Fruit fly (Drosophila melanogaster) whole organism, embryonic: ENCODE measurements around the gene NimB5.

Experiments used
- Bdp1 ChIP-seq: fragments of 200-800 bp; sonication (Bioruptor generic); optimal IDR thresholded peaks from 3 replicates; lab custom pipeline; 2016; ENCODE audit warnings: missing biosample characterization, missing genetic modification characterization
- Bgb ChIP-seq: fragments of 200-800 bp; sonication (Bioruptor generic); IDR thresholded peaks from 2 replicates; pipeline ENCODE4 v1.3.6; 2022; ENCODE audit warnings: missing biosample characterization, missing genetic modification characterization; ENCODE audit not compliant: partially characterized antibody
- CG10147 ChIP-seq: fragments of 200-800 bp; sonication (Bioruptor generic); optimal IDR thresholded peaks from 2 replicates; lab custom pipeline; 2019; ENCODE audit warnings: missing biosample characterization, mild to moderate bottlenecking, missing genetic modification characterization, moderate library complexity
- CG11456 ChIP-seq: fragments of 200-800 bp; sonication (Bioruptor generic); IDR thresholded peaks from 3 replicates; pipeline ENCODE4 v1.3.6; 2022; ENCODE audit warnings: missing biosample characterization, missing genetic modification characterization
- CG11560 ChIP-seq: fragments of 200-800 bp; sonication (Bioruptor generic); IDR thresholded peaks from 3 replicates; pipeline ENCODE4 v1.3.6; 2022; ENCODE audit warnings: missing biosample characterization, missing genetic modification characterization
- CG12391 ChIP-seq: fragments of 200-800 bp; sonication (Bioruptor generic); optimal IDR thresholded peaks from 3 replicates; lab custom pipeline; 2018; ENCODE audit warnings: missing biosample characterization, mild to moderate bottlenecking, missing genetic modification characterization, moderate library complexity
- CG13296 ChIP-seq: fragments of 200-800 bp; sonication (Bioruptor generic); optimal IDR thresholded peaks from 3 replicates; lab custom pipeline; 2018; ENCODE audit warnings: missing biosample characterization, mild to moderate bottlenecking, missing genetic modification characterization
- CG13624 ChIP-seq: fragments of 200-800 bp; sonication (Bioruptor generic); optimal IDR thresholded peaks from 2 replicates; lab custom pipeline; 2016; ENCODE audit warnings: missing biosample characterization, missing genetic modification characterization
- CG14050 ChIP-seq: fragments of 200-800 bp; sonication (Bioruptor generic); IDR thresholded peaks from 3 replicates; pipeline ENCODE4 v1.3.6; 2022; ENCODE audit warnings: missing biosample characterization, missing genetic modification characterization
- CG15011 ChIP-seq: fragments of 200-800 bp; sonication (Bioruptor generic); optimal IDR thresholded peaks from 3 replicates; lab custom pipeline; 2018; ENCODE audit warnings: missing biosample characterization, mild to moderate bottlenecking, missing genetic modification characterization
- CG2116 ChIP-seq: fragments of 200-800 bp; sonication (Bioruptor generic); optimal IDR thresholded peaks from 3 replicates; lab custom pipeline; 2018; ENCODE audit warnings: missing biosample characterization, mild to moderate bottlenecking, missing genetic modification characterization
- CG2199 ChIP-seq: fragments of 200-800 bp; sonication (Bioruptor generic); IDR thresholded peaks from 3 replicates; pipeline ENCODE4 v1.3.6; 2022; ENCODE audit warnings: missing biosample characterization, missing genetic modification characterization
- CG2202 ChIP-seq: fragments of 200-800 bp; sonication (Bioruptor generic); optimal IDR thresholded peaks from 2 replicates; lab custom pipeline; 2018; ENCODE audit warnings: missing biosample characterization, mild to moderate bottlenecking, missing genetic modification characterization
- CG2678 ChIP-seq: fragments of 200-800 bp; sonication (Bioruptor generic); optimal IDR thresholded peaks from 3 replicates; lab custom pipeline; 2019; ENCODE audit warnings: missing biosample characterization, mild to moderate bottlenecking, missing genetic modification characterization, moderate library complexity
- CG2889 ChIP-seq: fragments of 200-800 bp; sonication (Bioruptor generic); IDR thresholded peaks from 3 replicates; pipeline ENCODE4 v1.3.6; 2022; ENCODE audit warnings: missing biosample characterization, missing genetic modification characterization
- CG30020 ChIP-seq: fragments of 200-800 bp; optimal IDR thresholded peaks from 2 replicates; lab custom pipeline; 2019; ENCODE audit warnings: missing biosample characterization, mild to moderate bottlenecking, missing genetic modification characterization, moderate library complexity
- CG3163 ChIP-seq: fragments of 200-800 bp; sonication (Bioruptor generic); optimal IDR thresholded peaks from 3 replicates; lab custom pipeline; 2016; ENCODE audit warnings: missing biosample characterization, missing genetic modification characterization
- CG3281 ChIP-seq: fragments of 200-800 bp; sonication (Bioruptor generic); optimal IDR thresholded peaks from 3 replicates; lab custom pipeline; 2017; ENCODE audit warnings: missing biosample characterization, mild to moderate bottlenecking, missing genetic modification characterization
- CG3726 ChIP-seq: fragments of 200-800 bp; sonication (Bioruptor generic); IDR thresholded peaks from 3 replicates; pipeline ENCODE4, ENCODE4 v1.3.6; 2022; ENCODE audit warnings: missing biosample characterization, missing genetic modification characterization
- CG5180 ChIP-seq: fragments of 200-800 bp; sonication (Bioruptor generic); optimal IDR thresholded peaks from 3 replicates; lab custom pipeline; 2017; ENCODE audit warnings: missing biosample characterization, missing genetic modification characterization, mild to moderate bottlenecking, moderate library complexity, missing genetic modification reagents
- CG6791 ChIP-seq: fragments of 200-800 bp; sonication (Bioruptor generic); IDR thresholded peaks from 3 replicates; pipeline ENCODE4 v1.3.6; 2022; ENCODE audit warnings: missing biosample characterization, missing genetic modification characterization; ENCODE audit not compliant: partially characterized antibody
- CG8290 ChIP-seq, 3 experiments: fragments of 200-800 bp; sonication (Bioruptor generic); optimal IDR thresholded peaks; 2 replicates each; lab custom pipeline; 2016 to 2019; ENCODE audit warnings: missing biosample characterization in 3 of 3, missing genetic modification characterization in 3 of 3, mild to moderate bottlenecking in 2 of 3, moderate library complexity in 1 of 3
- CG8478 ChIP-seq: fragments of >200 bp; optimal IDR thresholded peaks from 2 replicates; lab custom pipeline; 2018
- CG9215 ChIP-seq: fragments of 200-800 bp; sonication (Bioruptor generic); IDR thresholded peaks from 2 replicates; pipeline ENCODE4 v1.3.6; 2022; ENCODE audit warnings: missing biosample characterization, missing genetic modification characterization
- CG9932 ChIP-seq: fragments of 200-800 bp; sonication (Bioruptor generic); IDR thresholded peaks from 2 replicates; pipeline ENCODE4 v1.3.6; 2022; ENCODE audit warnings: missing biosample characterization, missing genetic modification characterization
- CTCF ChIP-seq: fragments of 200-800 bp; sonication (Bioruptor generic); optimal IDR thresholded peaks from 2 replicates; lab custom pipeline; 2017; ENCODE audit warnings: missing biosample characterization, mild to moderate bottlenecking, missing genetic modification characterization, moderate library complexity
- Chrac-16 ChIP-seq: fragments of 200-800 bp; sonication (Bioruptor generic); optimal IDR thresholded peaks from 3 replicates; lab custom pipeline; 2016; ENCODE audit warnings: missing biosample characterization, missing genetic modification characterization
- E2f1 ChIP-seq: fragments of 200-800 bp; sonication (Bioruptor generic); IDR thresholded peaks from 2 replicates; pipeline ENCODE4 v1.3.6; 2022; ENCODE audit warnings: missing biosample characterization, missing genetic modification characterization
- Ets65A ChIP-seq: fragments of 200-800 bp; sonication (Bioruptor generic); peaks from one replicate; lab custom pipeline; 2016; ENCODE audit warnings: missing biosample characterization, missing genetic modification characterization
- Fer3 ChIP-seq: fragments of 200-800 bp; sonication (Bioruptor generic); optimal IDR thresholded peaks from 2 replicates; lab custom pipeline; 2018; ENCODE audit warnings: missing biosample characterization, mild to moderate bottlenecking, missing genetic modification characterization, moderate library complexity
- Gug ChIP-seq: fragments of 200-800 bp; sonication (Bioruptor generic); IDR thresholded peaks from 4 replicates; pipeline ENCODE4 v1.3.6; 2022; ENCODE audit warnings: missing biosample characterization, missing genetic modification characterization
- HLH3B ChIP-seq: fragments of 200-800 bp; sonication (Bioruptor generic); IDR thresholded peaks from 2 replicates; pipeline ENCODE4 v1.3.6; 2022; ENCODE audit warnings: missing biosample characterization, missing genetic modification characterization
- Lim3 ChIP-seq: fragments of 200-800 bp; sonication (Bioruptor generic); IDR thresholded peaks from 2 replicates; pipeline ENCODE4 v1.3.6; 2022; ENCODE audit warnings: missing biosample characterization, missing genetic modification characterization
- Meics ChIP-seq: fragments of 200-800 bp; sonication (Bioruptor generic); optimal IDR thresholded peaks from 2 replicates; lab custom pipeline; 2017; ENCODE audit warnings: missing biosample characterization, mild to moderate bottlenecking, missing genetic modification characterization
- NFAT ChIP-seq: fragments of 200-800 bp; sonication (Bioruptor generic); IDR thresholded peaks from 2 replicates; pipeline ENCODE4 v1.3.6; 2022; ENCODE audit warnings: missing biosample characterization, missing genetic modification characterization
- Ptx1 ChIP-seq: fragments of 200-800 bp; sonication (Bioruptor generic); IDR thresholded peaks from 2 replicates; pipeline ENCODE4 v1.3.6; 2022; ENCODE audit warnings: missing biosample characterization, missing genetic modification characterization
- TFAM ChIP-seq: fragments of 200-800 bp; sonication (Bioruptor generic); optimal IDR thresholded peaks from 2 replicates; lab custom pipeline; 2017; ENCODE audit warnings: missing biosample characterization, missing genetic modification characterization, inconsistent platforms
- Usf ChIP-seq: fragments of 200-800 bp; sonication (Bioruptor generic); optimal IDR thresholded peaks from 2 replicates; lab custom pipeline; 2017; ENCODE audit warnings: missing genotype, missing biosample characterization, missing genetic modification characterization
- bsh ChIP-seq, 2 experiments: fragments of 200-800 bp; sonication (Bioruptor generic); optimal IDR thresholded peaks; 2 replicates each; lab custom pipeline; 2017 to 2018; ENCODE audit warnings: mild to moderate bottlenecking in 2 of 2, missing biosample characterization in 2 of 2, missing genetic modification characterization in 2 of 2, moderate library complexity in 1 of 2
- chn ChIP-seq: fragments of 200-800 bp; sonication (Bioruptor generic); optimal IDR thresholded peaks from 2 replicates; lab custom pipeline; 2016; ENCODE audit warnings: missing biosample characterization, missing genetic modification characterization
- exex ChIP-seq: fragments of 200-800 bp; sonication (Bioruptor generic); optimal IDR thresholded peaks from 4 replicates; lab custom pipeline; 2018; ENCODE audit warnings: missing biosample characterization, mild to moderate bottlenecking, missing genetic modification characterization, moderate library complexity
- gro ChIP-seq: fragments of 200-800 bp; sonication (Bioruptor generic); optimal IDR thresholded peaks from 2 replicates; lab custom pipeline; 2016; ENCODE audit warnings: missing biosample characterization, missing genetic modification characterization
- lilli ChIP-seq: fragments of 200-800 bp; sonication (Bioruptor generic); optimal IDR thresholded peaks from 3 replicates; lab custom pipeline; 2016; ENCODE audit warnings: missing biosample characterization, missing genetic modification characterization
- nau ChIP-seq: fragments of 200-800 bp; sonication (Bioruptor generic); optimal IDR thresholded peaks from 3 replicates; lab custom pipeline; 2017; ENCODE audit warnings: missing biosample characterization, mild to moderate bottlenecking, missing genetic modification characterization, missing genetic modification reagents
- pita ChIP-seq: fragments of 200-800 bp; sonication (Bioruptor generic); optimal IDR thresholded peaks from 2 replicates; lab custom pipeline; 2017; ENCODE audit warnings: missing biosample characterization, mild to moderate bottlenecking, missing genetic modification characterization
- prd ChIP-seq, 3 experiments: fragments of >200 bp in 2 of 3; fragments of 200-800 bp in 1 of 3; sonication (Bioruptor generic) in 1 of 3; optimal IDR thresholded peaks in 2 of 3; IDR thresholded peaks in 1 of 3; 2 replicates in 2 of 3; 3 replicates in 1 of 3; pipeline versions ENCODE4 v1.3.6 to Lab custom; 2017 to 2022; ENCODE audit warnings: missing biosample characterization in 1 of 3, missing genetic modification characterization in 1 of 3
- scrt ChIP-seq: fragments of 200-800 bp; sonication (Bioruptor generic); optimal IDR thresholded peaks from 2 replicates; lab custom pipeline; 2018; ENCODE audit warnings: missing biosample characterization, mild to moderate bottlenecking, missing genetic modification characterization, moderate library complexity
- tin ChIP-seq: fragments of 200-800 bp; sonication (Bioruptor generic); optimal IDR thresholded peaks from 3 replicates; lab custom pipeline; 2016; ENCODE audit warnings: missing biosample characterization, missing genetic modification characterization
- tna ChIP-seq: fragments of 200-800 bp; sonication (Bioruptor generic); IDR thresholded peaks from 2 replicates; pipeline ENCODE4 v1.3.6; 2022; ENCODE audit warnings: missing biosample characterization, missing genetic modification characterization; ENCODE audit not compliant: partially characterized antibody

NimB5 gene

DNA sequence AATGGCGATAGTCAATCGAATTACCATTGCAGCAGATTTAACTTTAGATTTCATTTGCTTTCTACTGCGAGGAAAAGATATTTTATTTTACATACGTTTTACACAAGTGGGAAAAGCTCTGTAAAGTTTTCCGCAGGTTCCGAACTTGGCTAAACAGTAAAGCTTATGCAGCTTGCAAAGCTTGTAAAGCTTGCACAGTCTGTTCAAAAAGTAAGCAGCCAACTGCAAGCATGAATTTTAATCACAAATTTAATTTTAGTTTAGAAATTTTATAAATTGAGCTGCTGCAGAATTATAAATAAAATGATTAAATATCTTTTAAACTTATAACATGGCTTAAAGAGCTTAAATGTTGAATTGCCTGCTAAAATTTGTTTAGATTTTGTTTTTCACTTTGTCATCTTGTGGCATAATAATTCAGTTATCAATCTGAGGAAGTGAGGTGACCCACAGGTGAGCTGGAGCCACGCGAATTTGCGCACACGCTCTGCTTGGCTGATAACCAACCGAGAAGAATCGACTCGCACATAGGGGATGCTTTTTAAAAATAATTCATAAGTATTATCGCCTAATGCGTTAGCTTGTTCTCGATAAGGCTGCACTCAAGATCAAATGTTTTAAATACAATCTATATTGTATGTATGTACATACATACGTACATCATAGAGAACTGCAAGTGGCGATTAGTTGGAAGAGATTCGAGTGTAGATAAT, 41.8 kb downstream of the NimB5 start:
- TF ChIP-seq Ets65A (GFP tag; lab: Kevin White, UChicago): peak; percentile 54
- no peak for TF ChIP-seq CG2116 (GFP tag; lab: Kevin White, UChicago)
- 0 out of 2 replicates have a peak, but pooled peaks have one; percentile 35 for TF ChIP-seq NFAT
- TF ChIP-seq CG8290 (GFP tag; optimal IDR thresholded peaks at IDR 0.05; lab: Kevin White, UChicago): peak; percentile 27
- peak in 1 of 2 experiments; percentile 27 for TF ChIP-seq CG8290 (tag; optimal IDR thresholded peaks at IDR 0.05; lab: Kevin White, UChicago)
- no peak for TF ChIP-seq Chrac-16 (GFP tag; lab: Kevin White, UChicago)
- peak; percentile 33 for TF ChIP-seq gro
- TF ChIP-seq Usf (GFP tag; lab: Kevin White, UChicago): no peak
- peak; percentile 67 for TF ChIP-seq Meics
- TF ChIP-seq lilli (GFP tag; lab: Kevin White, UChicago): peak; percentile 51
- 0 out of 4 replicates have a peak, but pooled peaks have one; percentile 18 for TF ChIP-seq Gug
- TF ChIP-seq scrt: peak; percentile 27
- TF ChIP-seq pita (GFP tag; lab: Kevin White, UChicago): peak; percentile 47
- peak; percentile 3 for TF ChIP-seq tin
- peak; percentile 45 for TF ChIP-seq CG3281 (GFP tag; lab: Kevin White, UChicago)
- no peak for TF ChIP-seq TFAM (GFP tag; lab: Kevin White, UChicago)
- TF ChIP-seq CG10147: peak; percentile 8
- no peak for TF ChIP-seq exex
- TF ChIP-seq CG13296 (GFP tag; lab: Kevin White, UChicago): peak; percentile 32
- TF ChIP-seq chn (GFP tag; lab: Kevin White, UChicago): no peak
- no peak for TF ChIP-seq nau (GFP tag; lab: Kevin White, UChicago)
- TF ChIP-seq Fer3 (tag; lab: Kevin White, UChicago): peak; percentile 30
- TF ChIP-seq Ptx1 (GFP tag; lab: Robert Waterston, UW): peak; percentile 75
- TF ChIP-seq CG12391: no peak
- no peak for TF ChIP-seq prd (optimal IDR thresholded peaks at IDR 0.05; lab: Kevin White, UChicago)
- TF ChIP-seq prd (GFP tag; IDR thresholded peaks at IDR 0.05; lab: Robert Waterston, UW): peak; percentile 43; the same call in 1 of the 3 replicates
- peak; percentile 76 for TF ChIP-seq CG9932 (GFP tag; lab: Robert Waterston, UW)
- TF ChIP-seq CG14050: peak; percentile 25; the same call in 1 of the 3 replicates
- no peak for TF ChIP-seq CG2202 (tag; lab: Kevin White, UChicago)
- peak; percentile 67; the same call in 1 of the 2 replicates for TF ChIP-seq Bgb (GFP tag; lab: Robert Waterston, UW)
- TF ChIP-seq HLH3B: 0 out of 2 replicates have a peak, but pooled peaks have one; percentile 17
- TF ChIP-seq CTCF: peak; percentile 83
- peak; percentile 17 for TF ChIP-seq CG13624 (GFP tag; lab: Kevin White, UChicago)
- TF ChIP-seq bsh (GFP tag; optimal IDR thresholded peaks at IDR 0.05; lab: Kevin White, UChicago): peak in 1 of 2 experiments; percentile 50
- peak; percentile 61 for TF ChIP-seq CG2678 (tag; lab: Kevin White, UChicago)
- TF ChIP-seq tna (GFP tag; lab: Robert Waterston, UW): no peak
- peak; percentile 21 for TF ChIP-seq CG15011 (GFP tag; lab: Kevin White, UChicago)
- TF ChIP-seq CG6791: peak; percentile 69; the same call in 2 of the 3 replicates
- no peak for TF ChIP-seq Bdp1 (GFP tag; lab: Kevin White, UChicago)
- TF ChIP-seq CG11560 (tag; lab: Robert Waterston, UW): peak; percentile 40; the same call in 1 of the 3 replicates
- peak; percentile 38; the same call in 1 of the 2 replicates for TF ChIP-seq E2f1 (GFP tag; lab: Robert Waterston, UW)
- no peak for TF ChIP-seq CG3726 (GFP tag; lab: Robert Waterston, UW)
- peak; percentile 83 for TF ChIP-seq CG11456 (GFP tag; lab: Robert Waterston, UW)
- TF ChIP-seq CG2889 (GFP tag; lab: Robert Waterston, UW): 0 out of 3 replicates have a peak, but pooled peaks have one; percentile 26
- no peak for TF ChIP-seq CG9215 (GFP tag; lab: Robert Waterston, UW)
- TF ChIP-seq Lim3 (GFP tag; lab: Robert Waterston, UW): no peak
- no peak for TF ChIP-seq CG8478
- no peak for TF ChIP-seq CG3163 (GFP tag; lab: Kevin White, UChicago)
- TF ChIP-seq CG2199 (GFP tag; lab: Robert Waterston, UW): peak; percentile 76; the same call in 1 of the 3 replicates
- peak; percentile 1 for TF ChIP-seq CG5180 (GFP tag; lab: Kevin White, UChicago)
- no peak for TF ChIP-seq CG30020 (tag; lab: Kevin White, UChicago)
